Worm (Caenorhabditis elegans) whole organism, midembryonic: ENCODE data around the gene W02G9.3.

Experiments used
- T22C8.4 ChIP-seq: fragments of 200-800 bp; sonication (Bioruptor generic); IDR thresholded peaks from 2 replicates; pipeline ENCODE4 v1.3.6; 2022; ENCODE audit warnings: missing genetic modification characterization, missing compliant biosample characterization
- flt-1 ChIP-seq: fragments of 200-800 bp; sonication (Bioruptor generic); IDR thresholded peaks from 2 replicates; pipeline ENCODE4 v1.3.6; 2022; ENCODE audit warnings: missing genetic modification characterization, missing compliant biosample characterization
- med-1 ChIP-seq: sonication (generic microtip); optimal IDR thresholded peaks from 2 replicates; lab custom pipeline; 2017; ENCODE audit warnings: missing genetic modification characterization, mild to moderate bottlenecking, missing compliant biosample characterization, antibody characterized with exemption, missing genetic modification reagents; ENCODE audit not compliant: insufficient read depth
- ztf-23 ChIP-seq: fragments of 200-800 bp; sonication (Bioruptor generic); IDR thresholded peaks from 2 replicates; pipeline ENCODE4 v1.3.6; 2022; ENCODE audit warnings: missing genetic modification reagents, missing genetic modification characterization, missing compliant biosample characterization

DNA sequence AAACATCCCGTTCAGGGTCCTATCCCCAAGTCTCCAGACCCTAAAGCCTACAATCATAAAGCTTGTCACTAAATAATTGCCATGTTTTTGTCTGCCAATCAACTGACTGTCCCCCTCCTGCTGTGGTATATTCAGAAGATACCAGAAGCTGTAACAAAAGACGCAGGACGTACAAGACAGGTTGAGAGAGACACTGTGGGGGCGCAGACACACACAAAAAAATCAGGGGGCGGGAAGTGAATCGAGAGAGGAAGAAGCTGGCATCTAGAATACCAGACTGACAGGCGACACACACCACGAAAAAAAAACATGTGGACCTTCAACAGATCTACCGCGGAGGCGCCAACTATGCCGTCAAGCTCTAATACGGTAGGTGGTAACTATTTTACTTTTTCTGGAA, 1.6 kb upstream of the W02G9.3 start, which contains the start of gene kel-8:
- TF ChIP-seq ztf-23 (GFP tag; lab: Robert Waterston, UW) (no peak), T22C8.4 (GFP tag; lab: Robert Waterston, UW) (no peak), flt-1 (no peak), med-1 (GFP tag; lab: Kevin White, UChicago) (no peak)
